Worm (Caenorhabditis elegans) whole organism, L1 larva: ENCODE results near the gene hlb-1.

Experiments used
- C04F5.9 ChIP-seq: sonication (generic microtip); optimal IDR thresholded peaks from 2 replicates; lab custom pipeline; 2016; ENCODE audit warnings: missing genetic modification characterization, missing compliant biosample characterization
- alr-1 ChIP-seq: fragments of 200-800 bp; sonication (Bioruptor generic); optimal IDR thresholded peaks from 2 replicates; lab custom pipeline; 2018; ENCODE audit warnings: borderline replicate concordance, mild to moderate bottlenecking, missing genetic modification characterization, missing compliant biosample characterization
- aly-2 ChIP-seq: fragments of 150-350 bp; optimal IDR thresholded peaks from 2 replicates; lab custom pipeline; 2014; ENCODE audit warnings: missing biosample characterization, missing genetic modification characterization
- blmp-1 ChIP-seq: fragments of 150-350 bp; optimal IDR thresholded peaks from 2 replicates; lab custom pipeline; 2014; ENCODE audit warnings: missing biosample characterization, missing genetic modification characterization
- ceh-82 ChIP-seq, 3 experiments: fragments of 150-350 bp in 1 of 3; sonication (generic microtip) in 2 of 3; optimal IDR thresholded peaks; 2 replicates each; lab custom pipeline; 2014 to 2017; ENCODE audit warnings: missing biosample characterization in 3 of 3, missing genetic modification characterization in 3 of 3
- ceh-88 ChIP-seq: fragments of 200-800 bp; sonication (Bioruptor generic); IDR thresholded peaks from 2 replicates; pipeline ENCODE4 v1.3.6; 2022; ENCODE audit warnings: missing genetic modification characterization, missing compliant biosample characterization
- dpl-1 ChIP-seq, 3 experiments: fragments of 150-350 bp in 2 of 3; sonication (generic microtip) in 1 of 3; optimal IDR thresholded peaks; 2 replicates each; lab custom pipeline; 2014 to 2017; ENCODE audit warnings: missing biosample characterization in 3 of 3, missing genetic modification characterization in 3 of 3, missing genetic modification reagents in 3 of 3
- dsc-1 ChIP-seq: sonication (generic microtip); optimal IDR thresholded peaks from 2 replicates; lab custom pipeline; 2016; ENCODE audit warnings: mild to moderate bottlenecking, missing genetic modification characterization, missing compliant biosample characterization
- efl-1 ChIP-seq, 4 experiments: fragments of 150-350 bp; optimal IDR thresholded peaks in 3 of 4; peaks in 1 of 4; 1 replicate in 1 of 4; 2 replicates in 3 of 4; lab custom pipeline; 2014; ENCODE audit warnings: missing biosample characterization in 2 of 4, missing genetic modification characterization in 2 of 4, missing genetic modification reagents in 2 of 4
- elt-3 ChIP-seq, 6 experiments: fragments of 150-350 bp in 1 of 6; sonication (generic microtip); optimal IDR thresholded peaks; 2 replicates each; lab custom pipeline; 2017 to 2018; ENCODE audit warnings: missing biosample characterization in 6 of 6, missing genetic modification characterization in 6 of 6, inconsistent platforms in 1 of 6
- ets-5 ChIP-seq: fragments of 200-800 bp; sonication (Bioruptor generic); IDR thresholded peaks from 2 replicates; pipeline ENCODE4 v1.3.6; 2022; ENCODE audit warnings: missing genetic modification characterization, missing compliant biosample characterization
- fkh-10 ChIP-seq: sonication (generic microtip); optimal IDR thresholded peaks from 2 replicates; lab custom pipeline; 2017; ENCODE audit warnings: missing biosample characterization, missing genetic modification reagents, missing genetic modification characterization
- fkh-8 ChIP-seq: sonication (generic microtip); optimal IDR thresholded peaks from 2 replicates; lab custom pipeline; 2016; ENCODE audit warnings: mild to moderate bottlenecking, missing genetic modification characterization, missing compliant biosample characterization
- hlh-17 ChIP-seq: fragments of 200-800 bp; sonication (Bioruptor generic); optimal IDR thresholded peaks from 2 replicates; lab custom pipeline; 2018; ENCODE audit warnings: missing genetic modification characterization, mild to moderate bottlenecking, missing compliant biosample characterization, moderate library complexity, borderline replicate concordance
- hpl-2 ChIP-seq: fragments of 150-350 bp; optimal IDR thresholded peaks from 2 replicates; lab custom pipeline; 2014; ENCODE audit warnings: missing biosample characterization, missing genetic modification reagents, missing genetic modification characterization
- lin-14 ChIP-seq: fragments of 200-800 bp; sonication (Bioruptor generic); optimal IDR thresholded peaks from 2 replicates; lab custom pipeline; 2018; ENCODE audit warnings: mild to moderate bottlenecking, missing genetic modification characterization, moderate library complexity, missing compliant biosample characterization
- lin-35 ChIP-seq, 2 experiments: fragments of 150-350 bp; optimal IDR thresholded peaks; 2 replicates each; lab custom pipeline; 2014; ENCODE audit warnings: missing biosample characterization in 2 of 2, missing genetic modification characterization in 2 of 2, missing genetic modification reagents in 2 of 2
- lsy-2 ChIP-seq, 2 experiments: fragments of 150-350 bp; optimal IDR thresholded peaks; 2 replicates each; lab custom pipeline; 2014; ENCODE audit warnings: missing biosample characterization in 2 of 2, missing genetic modification characterization in 2 of 2
- mdl-1 ChIP-seq, 2 experiments: fragments of 150-350 bp; optimal IDR thresholded peaks; 2 replicates each; lab custom pipeline; 2014 to 2017; ENCODE audit warnings: missing biosample characterization in 2 of 2, missing genetic modification characterization in 2 of 2, inconsistent platforms in 1 of 2
- mep-1 ChIP-seq: fragments of 150-350 bp; optimal IDR thresholded peaks from 2 replicates; lab custom pipeline; 2014; ENCODE audit warnings: missing biosample characterization, missing genetic modification characterization
- nhr-11 ChIP-seq: fragments of 150-350 bp; optimal IDR thresholded peaks from 2 replicates; lab custom pipeline; 2014; ENCODE audit warnings: missing biosample characterization, missing genetic modification characterization
- nhr-20 ChIP-seq: sonication (generic microtip); optimal IDR thresholded peaks from 2 replicates; lab custom pipeline; 2016; ENCODE audit warnings: mild to moderate bottlenecking, missing genetic modification characterization, missing compliant biosample characterization
- nhr-47 ChIP-seq: sonication (generic microtip); optimal IDR thresholded peaks from 2 replicates; lab custom pipeline; 2016; ENCODE audit warnings: mild to moderate bottlenecking, missing genetic modification characterization, moderate library complexity, missing compliant biosample characterization
- nhr-71 ChIP-seq: sonication (generic microtip); optimal IDR thresholded peaks from 2 replicates; lab custom pipeline; 2016; ENCODE audit warnings: mild to moderate bottlenecking, missing genetic modification characterization, moderate library complexity, missing compliant biosample characterization
- nhr-85 ChIP-seq: sonication (generic microtip); peaks from one replicate; lab custom pipeline; 2016; ENCODE audit warnings: missing genetic modification characterization, inconsistent platforms, missing compliant biosample characterization
- pax-3 ChIP-seq: fragments of 200-800 bp; sonication (Bioruptor generic); optimal IDR thresholded peaks from 2 replicates; lab custom pipeline; 2018; ENCODE audit warnings: mild to moderate bottlenecking, missing genetic modification characterization, moderate library complexity, missing compliant biosample characterization
- rnt-1 ChIP-seq: sonication (generic microtip); optimal IDR thresholded peaks from 2 replicates; lab custom pipeline; 2016; ENCODE audit warnings: mild to moderate bottlenecking, missing genetic modification characterization, moderate library complexity, missing compliant biosample characterization
- skn-1 ChIP-seq: fragments of 150-350 bp; optimal IDR thresholded peaks from 2 replicates; lab custom pipeline; 2014; ENCODE audit warnings: missing biosample characterization, missing genetic modification characterization
- snu-23 ChIP-seq: sonication (generic microtip); optimal IDR thresholded peaks from 2 replicates; lab custom pipeline; 2016; ENCODE audit warnings: missing genetic modification characterization, missing compliant biosample characterization
- sox-4 ChIP-seq: sonication (generic microtip); optimal IDR thresholded peaks from 2 replicates; lab custom pipeline; 2016; ENCODE audit warnings: missing genetic modification characterization, missing compliant biosample characterization
- sup-37 ChIP-seq: fragments of 200-800 bp; sonication (Bioruptor generic); optimal IDR thresholded peaks from 2 replicates; lab custom pipeline; 2018; ENCODE audit warnings: mild to moderate bottlenecking, missing genetic modification characterization, missing compliant biosample characterization
- swsn-7 ChIP-seq: sonication (generic microtip); optimal IDR thresholded peaks from 2 replicates; lab custom pipeline; 2016; ENCODE audit warnings: missing genetic modification characterization, missing compliant biosample characterization
- tbx-2 ChIP-seq: sonication (generic microtip); optimal IDR thresholded peaks from 2 replicates; lab custom pipeline; 2016; ENCODE audit warnings: missing genetic modification characterization, missing compliant biosample characterization
- tlp-1 ChIP-seq: fragments of 150-350 bp; optimal IDR thresholded peaks from 2 replicates; lab custom pipeline; 2014; ENCODE audit warnings: missing biosample characterization, missing genetic modification characterization
- unc-30 ChIP-seq: sonication (generic microtip); optimal IDR thresholded peaks from 2 replicates; lab custom pipeline; 2017; ENCODE audit warnings: missing biosample characterization, missing genetic modification characterization
- unc-62 ChIP-seq: fragments of 150-350 bp; optimal IDR thresholded peaks from 2 replicates; lab custom pipeline; 2014; ENCODE audit warnings: missing biosample characterization, missing genetic modification reagents, missing genetic modification characterization
- unc-86 ChIP-seq: sonication (generic microtip); optimal IDR thresholded peaks from 2 replicates; lab custom pipeline; 2016; ENCODE audit warnings: missing genetic modification characterization, missing compliant biosample characterization
- vab-15 ChIP-seq: sonication (generic microtip); optimal IDR thresholded peaks from 2 replicates; lab custom pipeline; 2017; ENCODE audit warnings: missing genotype, mild to moderate bottlenecking, missing genetic modification characterization, missing compliant biosample characterization
- xbp-1 ChIP-seq: sonication (generic microtip); optimal IDR thresholded peaks from 2 replicates; lab custom pipeline; 2016; ENCODE audit warnings: missing genetic modification characterization, missing compliant biosample characterization

Gene hlb-1

ce11 chrX:13917121-13917755 is 34.7 kb upstream of the hlb-1 start, which contains the start of gene ekl-5:
ekl-5 (minus strand) TSS chrX:13917171.
- TF ChIP-seq tbx-2, result peak; percentile 43
- peak; percentile 33 to 56 for TF ChIP-seq efl-1 (optimal IDR thresholded peaks at IDR 0.05; lab: Kevin White, UChicago)
- no peak for TF ChIP-seq efl-1 (GFP tag; optimal IDR thresholded peaks at IDR 0.05 in 1 of 2; lab: Kevin White, UChicago)
- TF ChIP-seq C04F5.9 (tag; lab: Kevin White, UChicago), result no peak
- TF ChIP-seq blmp-1, result peak; percentile 63
- peak; percentile 21 to 55 for TF ChIP-seq lin-35 (GFP tag; optimal IDR thresholded peaks at IDR 0.05; lab: Kevin White, UChicago)
- TF ChIP-seq ceh-88 (GFP tag; lab: Robert Waterston, UW), result no peak
- peak; percentile 78 for TF ChIP-seq nhr-85
- TF ChIP-seq unc-30 (tag; lab: Kevin White, UChicago), result no peak
- TF ChIP-seq elt-3 (tag; optimal IDR thresholded peaks at IDR 0.05; lab: Kevin White, UChicago), result peak in 3 of 6 experiments; percentile 24 to 99 (median 84)
- TF ChIP-seq vab-15, result no peak
- no peak for TF ChIP-seq hlh-17 (GFP tag; lab: Kevin White, UChicago)
- peak; percentile 66 for TF ChIP-seq nhr-71 (tag; lab: Kevin White, UChicago)
- TF ChIP-seq nhr-47 (tag; lab: Kevin White, UChicago), result peak; percentile 50
- peak; percentile 74 for TF ChIP-seq snu-23 (GFP tag; lab: Kevin White, UChicago)
- TF ChIP-seq ceh-82 (tag; optimal IDR thresholded peaks at IDR 0.05; lab: Kevin White, UChicago), result peak in 1 of 3 experiments; percentile 39
- no peak for TF ChIP-seq fkh-10 (GFP tag; lab: Kevin White, UChicago)
- TF ChIP-seq dsc-1 (tag; lab: Kevin White, UChicago), result peak; percentile 5
- TF ChIP-seq fkh-8 (tag; lab: Kevin White, UChicago), result peak; percentile 9
- TF ChIP-seq hpl-2 (GFP tag; lab: Kevin White, UChicago), result no peak
- no peak for TF ChIP-seq unc-86 (tag; lab: Kevin White, UChicago)
- peak; percentile 39 for TF ChIP-seq xbp-1
- TF ChIP-seq ets-5, result no peak
- no peak for TF ChIP-seq unc-62 (GFP tag; lab: Kevin White, UChicago)
- TF ChIP-seq tlp-1, result no peak
- TF ChIP-seq alr-1 (tag; lab: Kevin White, UChicago), result no peak
- peak; percentile 47 for TF ChIP-seq swsn-7 (tag; lab: Kevin White, UChicago)
- TF ChIP-seq aly-2 (tag; lab: Kevin White, UChicago), result no peak
- TF ChIP-seq nhr-20, result peak; percentile 59
- TF ChIP-seq nhr-11 (tag; lab: Kevin White, UChicago), result no peak
- peak; percentile 65 for TF ChIP-seq rnt-1 (tag; lab: Kevin White, UChicago)
- peak; percentile 52 for TF ChIP-seq skn-1 (tag; lab: Kevin White, UChicago)
- peak; percentile 74 for TF ChIP-seq mep-1 (tag; lab: Kevin White, UChicago)
- no peak for TF ChIP-seq sox-4 (tag; lab: Kevin White, UChicago)
- peak; percentile 98 for TF ChIP-seq lin-14 (GFP tag; lab: Kevin White, UChicago)
- no peak for TF ChIP-seq dpl-1 (GFP tag; optimal IDR thresholded peaks at IDR 0.05; lab: Kevin White, UChicago)
- peak in 1 of 2 experiments; percentile 55 for TF ChIP-seq lsy-2 (tag; optimal IDR thresholded peaks at IDR 0.05; lab: Kevin White, UChicago)
- peak in 1 of 2 experiments; percentile 43 for TF ChIP-seq mdl-1 (tag; optimal IDR thresholded peaks at IDR 0.05; lab: Kevin White, UChicago)
- TF ChIP-seq pax-3 (tag; lab: Kevin White, UChicago), result no peak

DNA sequence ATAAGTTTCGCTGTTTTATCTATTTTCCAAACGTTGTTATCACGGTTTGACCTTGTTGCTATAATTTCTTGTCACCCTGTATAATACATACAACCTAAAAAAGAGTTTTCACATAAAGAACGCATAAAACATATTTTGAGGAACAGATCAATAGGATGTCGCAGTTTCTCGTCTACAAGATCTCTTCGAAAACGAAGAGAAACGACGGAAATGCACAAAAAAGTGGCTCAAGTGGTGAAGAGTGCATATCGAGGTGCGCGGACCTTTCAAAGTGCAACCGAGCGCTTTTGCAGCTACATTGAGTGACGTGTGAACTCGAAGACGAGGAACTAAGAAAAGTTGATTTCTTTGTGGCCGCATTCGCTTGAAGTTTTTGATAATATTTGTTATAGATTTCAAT is 31.8 kb upstream of the hlb-1 start, which contains the start of gene Y26E6A.2:
TSS of gene Y26E6A.2 (minus strand) at position 101 of the 400 bp plus-strand sequence.
- TF ChIP-seq sup-37 (GFP tag; lab: Kevin White, UChicago) (no peak), sox-4 (tag; lab: Kevin White, UChicago) (no peak), fkh-8 (tag; lab: Kevin White, UChicago) (no peak), lin-14 (GFP tag; lab: Kevin White, UChicago) (peak; percentile 50)
